Worm (Caenorhabditis elegans) whole organism, L3 larva: ENCODE data around the gene miro-1.

ENCODE experiments used
- ZK546.5 ChIP-seq: sonication (generic microtip); optimal IDR thresholded peaks from 2 replicates; lab custom pipeline; 2017; ENCODE audit warnings: missing biosample characterization, missing genetic modification characterization
- ama-1 ChIP-seq: fragments of 150-350 bp; optimal IDR thresholded peaks from 2 replicates; lab custom pipeline; 2018
- ceh-16 ChIP-seq: sonication (generic microtip); optimal IDR thresholded peaks from 2 replicates; lab custom pipeline; 2017; ENCODE audit warnings: missing biosample characterization, missing genetic modification characterization
- egl-27 ChIP-seq: sonication (generic microtip); optimal IDR thresholded peaks from 4 replicates; lab custom pipeline; 2017; ENCODE audit warnings: missing biosample characterization, missing genetic modification reagents, missing genetic modification characterization
- egl-5 ChIP-seq: fragments of 150-350 bp; optimal IDR thresholded peaks from 2 replicates; lab custom pipeline; 2017; ENCODE audit warnings: missing biosample characterization, missing genetic modification reagents, missing genetic modification characterization, inconsistent platforms
- fkh-10 ChIP-seq: sonication (generic microtip); optimal IDR thresholded peaks from 2 replicates; lab custom pipeline; 2017; ENCODE audit warnings: missing biosample characterization, missing genetic modification reagents, missing genetic modification characterization
- mdl-1 ChIP-seq: fragments of 150-350 bp; optimal IDR thresholded peaks from 2 replicates; lab custom pipeline; 2014; ENCODE audit warnings: missing biosample characterization, missing genetic modification characterization
- nfya-1 ChIP-seq: sonication (generic microtip); optimal IDR thresholded peaks from 2 replicates; lab custom pipeline; 2017; ENCODE audit warnings: missing genetic modification characterization, mild to moderate bottlenecking, missing compliant biosample characterization, antibody characterized with exemption, moderate library complexity; ENCODE audit not compliant: insufficient read depth
- nhr-11 ChIP-seq: fragments of 150-350 bp; optimal IDR thresholded peaks from 2 replicates; lab custom pipeline; 2014; ENCODE audit warnings: missing biosample characterization, missing genetic modification characterization
- nhr-25 ChIP-seq: sonication (generic microtip); optimal IDR thresholded peaks from 2 replicates; lab custom pipeline; 2017; ENCODE audit warnings: missing biosample characterization, missing genetic modification characterization
- pqm-1 ChIP-seq: fragments of 150-350 bp; optimal IDR thresholded peaks from 2 replicates; lab custom pipeline; 2017; ENCODE audit warnings: missing biosample characterization, missing genetic modification characterization, inconsistent platforms
- ztf-4 ChIP-seq: fragments of 150-350 bp; optimal IDR thresholded peaks from 2 replicates; lab custom pipeline; 2014; ENCODE audit warnings: missing biosample characterization, missing genetic modification characterization

ce11 chrIV:4673332-4673731 lies 42.3 kb downstream of the miro-1 start:
- TF ChIP-seq pqm-1 (tag; lab: Kevin White, UChicago) (no peak), fkh-10 (GFP tag; lab: Kevin White, UChicago) (no peak), nfya-1 (no peak), ztf-4 (tag; lab: Kevin White, UChicago) (no peak), nhr-25 (tag; lab: Kevin White, UChicago) (no peak), egl-5 (no peak), nhr-11 (no peak), ama-1 (no peak), ceh-16 (no peak), ZK546.5 (tag; lab: Kevin White, UChicago) (no peak), egl-27 (no peak), mdl-1 (no peak)
